Worm (Caenorhabditis elegans) whole organism, midembryonic: ENCODE results near the gene T07G12.2.

Experiments used
- flt-1 ChIP-seq: fragments of 200-800 bp; sonication (Bioruptor generic); IDR thresholded peaks from 2 replicates; pipeline ENCODE4 v1.3.6; 2022; ENCODE audit warnings: missing genetic modification characterization, missing compliant biosample characterization
- med-1 ChIP-seq: sonication (generic microtip); optimal IDR thresholded peaks from 2 replicates; lab custom pipeline; 2017; ENCODE audit warnings: missing genetic modification characterization, mild to moderate bottlenecking, missing compliant biosample characterization, antibody characterized with exemption, missing genetic modification reagents; ENCODE audit not compliant: insufficient read depth
- ref-1 ChIP-seq: fragments of 200-800 bp; sonication (Bioruptor generic); conservative IDR thresholded peaks from 2 replicates; pipeline ENCODE4 v1.3.6; 2022; ENCODE audit warnings: missing genetic modification reagents, missing genetic modification characterization, missing compliant biosample characterization

ce11 chrIV:10524095-10524829, 6.2 kb upstream of the T07G12.2 start, which contains the start of gene C02F4.5:
- TF ChIP-seq ref-1 (GFP tag; lab: Robert Waterston, UW) (no peak), med-1 (GFP tag; lab: Kevin White, UChicago) (no peak), flt-1 (GFP tag; lab: Robert Waterston, UW) (no peak)
